Worm (Caenorhabditis elegans) whole organism, mixed stage, embryonic: Measurements from ENCODE around the gene F11C1.10.
A peak's percentile ranks its signal among the peaks of the same experiment; 100 is the strongest.

Source experiments
- blmp-1 ChIP-seq: fragments of 150-350 bp; optimal IDR thresholded peaks from 2 replicates; lab custom pipeline; 2014; ENCODE audit warnings: missing biosample characterization, missing genetic modification characterization
- ceh-39 ChIP-seq: fragments of 150-350 bp; optimal IDR thresholded peaks from 2 replicates; lab custom pipeline; 2014; ENCODE audit warnings: missing biosample characterization, missing genetic modification characterization
- ces-1 ChIP-seq: fragments of 150-350 bp; optimal IDR thresholded peaks from 2 replicates; lab custom pipeline; 2014; ENCODE audit warnings: missing biosample characterization, missing genetic modification reagents, missing genetic modification characterization
- elt-1 ChIP-seq: sonication (generic microtip); optimal IDR thresholded peaks from 2 replicates; lab custom pipeline; 2017; ENCODE audit warnings: missing genetic modification characterization, mild to moderate bottlenecking, missing compliant biosample characterization, antibody characterized with exemption, moderate library complexity, borderline replicate concordance; ENCODE audit not compliant: insufficient read depth
- elt-3 ChIP-seq: fragments of 150-350 bp; optimal IDR thresholded peaks from 2 replicates; lab custom pipeline; 2014; ENCODE audit warnings: missing biosample characterization, missing genetic modification characterization
- ham-2 ChIP-seq: fragments of 200-800 bp; sonication (Bioruptor generic); optimal IDR thresholded peaks from 2 replicates; lab custom pipeline; 2018; ENCODE audit warnings: mild to moderate bottlenecking, missing genetic modification characterization, missing compliant biosample characterization
- hlh-1 ChIP-seq: fragments of 150-350 bp; optimal IDR thresholded peaks from 2 replicates; lab custom pipeline; 2014; ENCODE audit warnings: missing biosample characterization, missing genetic modification reagents, missing genetic modification characterization
- lin-13 ChIP-seq: fragments of 150-350 bp; optimal IDR thresholded peaks from 2 replicates; lab custom pipeline; 2014; ENCODE audit warnings: missing biosample characterization, missing genetic modification characterization
- mab-5 ChIP-seq: fragments of 150-350 bp; optimal IDR thresholded peaks from 2 replicates; lab custom pipeline; 2014; ENCODE audit warnings: missing biosample characterization, missing genetic modification characterization
- mls-2 ChIP-seq: sonication (generic microtip); optimal IDR thresholded peaks from 2 replicates; lab custom pipeline; 2016; ENCODE audit warnings: mild to moderate bottlenecking, missing genetic modification characterization, moderate library complexity, missing compliant biosample characterization
- nhr-2 ChIP-seq: fragments of 150-350 bp; optimal IDR thresholded peaks from 2 replicates; lab custom pipeline; 2014; ENCODE audit warnings: missing biosample characterization, missing genetic modification characterization
- sem-2 ChIP-seq: fragments of 200-800 bp; sonication (Bioruptor generic); optimal IDR thresholded peaks from 2 replicates; lab custom pipeline; 2018; ENCODE audit warnings: mild to moderate bottlenecking, missing genetic modification characterization, missing compliant biosample characterization
- unc-120 ChIP-seq: sonication (generic microtip); optimal IDR thresholded peaks from 2 replicates; lab custom pipeline; 2017; ENCODE audit warnings: missing genetic modification characterization, missing compliant biosample characterization; ENCODE audit not compliant: poor library complexity, severe bottlenecking
- unc-39 ChIP-seq: fragments of 150-350 bp; optimal IDR thresholded peaks from 2 replicates; lab custom pipeline; 2014; ENCODE audit warnings: missing biosample characterization, missing genetic modification characterization
- unc-62 ChIP-seq: fragments of 150-350 bp; optimal IDR thresholded peaks from 2 replicates; lab custom pipeline; 2014; ENCODE audit warnings: missing biosample characterization, missing genetic modification reagents, missing genetic modification characterization
- zip-8 ChIP-seq: fragments of 150-350 bp; optimal IDR thresholded peaks from 2 replicates; lab custom pipeline; 2014; ENCODE audit warnings: missing biosample characterization, missing genetic modification characterization

Gene F11C1.10

DNA sequence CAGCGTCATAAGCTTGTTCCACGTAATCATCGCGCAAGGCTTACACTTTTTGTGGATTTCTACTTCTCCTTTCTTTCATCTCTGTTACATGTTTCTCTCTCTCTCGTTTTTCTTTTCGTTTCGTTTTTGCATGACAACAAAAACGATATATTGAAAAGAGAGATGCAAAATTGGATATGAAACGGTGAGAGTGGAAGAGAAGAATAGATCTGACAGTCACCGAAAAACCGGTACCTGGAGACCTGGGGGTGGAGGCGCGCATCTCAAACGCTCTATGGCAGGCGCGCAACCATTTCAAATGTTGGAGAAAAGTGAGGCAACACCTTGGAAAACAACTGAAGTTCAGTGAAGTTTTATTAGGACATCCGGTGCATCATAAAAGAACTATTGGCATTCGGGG, 32.8 kb downstream of the F11C1.10 start:
- TF ChIP-seq blmp-1 (tag; lab: Kevin White, UChicago): peak; percentile 35
- TF ChIP-seq ceh-39 (tag; lab: Kevin White, UChicago): no peak
- no peak for TF ChIP-seq elt-3 (tag; lab: Kevin White, UChicago)

DNA sequence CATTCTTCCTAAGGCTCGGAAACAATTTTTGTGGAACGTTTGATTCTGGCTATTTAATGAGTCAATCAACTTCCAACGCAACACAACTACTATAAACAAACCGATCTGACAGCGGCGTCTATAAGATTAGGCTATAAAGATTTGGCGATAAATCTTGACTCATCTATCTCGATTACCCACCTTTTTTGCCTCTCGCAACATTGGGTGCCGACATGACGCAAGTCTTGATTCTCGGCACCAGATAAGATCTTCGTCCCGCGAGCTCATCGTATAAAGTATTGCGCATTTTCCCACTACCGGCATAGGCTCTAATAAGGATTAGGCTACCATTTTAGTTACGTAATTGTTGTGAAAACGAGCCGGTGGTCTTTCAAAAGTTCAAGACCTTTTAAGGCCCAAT, 35.0 kb downstream of the F11C1.10 start:
- TF ChIP-seq hlh-1 (no peak), lin-13 (no peak), elt-3 (tag; lab: Kevin White, UChicago) (no peak), unc-62 (GFP tag; lab: Kevin White, UChicago) (peak; percentile 54), zip-8 (tag; lab: Kevin White, UChicago) (peak; percentile 83), ham-2 (no peak), nhr-2 (tag; lab: Kevin White, UChicago) (peak; percentile 86), unc-39 (no peak), elt-1 (tag; lab: Kevin White, UChicago) (peak; percentile 96)
- TF ChIP-seq, all 35 proteins: peak for 4

ce11 chrX:13014341-13014740, 37.5 kb downstream of the F11C1.10 start:
- TF ChIP-seq hlh-1 (no peak), elt-3 (tag; lab: Kevin White, UChicago) (no peak), ceh-39 (tag; lab: Kevin White, UChicago) (no peak), sem-2 (GFP tag; lab: Kevin White, UChicago) (no peak), mab-5 (tag; lab: Kevin White, UChicago) (no peak), unc-120 (tag; lab: Kevin White, UChicago) (no peak), mls-2 (tag; lab: Kevin White, UChicago) (no peak), blmp-1 (tag; lab: Kevin White, UChicago) (no peak)

- no peak for TF ChIP-seq elt-1 (tag; lab: Kevin White, UChicago)
Measured at ce11 chrX:13016290-13016689, 39.4 kb downstream of the F11C1.10 start.

DNA sequence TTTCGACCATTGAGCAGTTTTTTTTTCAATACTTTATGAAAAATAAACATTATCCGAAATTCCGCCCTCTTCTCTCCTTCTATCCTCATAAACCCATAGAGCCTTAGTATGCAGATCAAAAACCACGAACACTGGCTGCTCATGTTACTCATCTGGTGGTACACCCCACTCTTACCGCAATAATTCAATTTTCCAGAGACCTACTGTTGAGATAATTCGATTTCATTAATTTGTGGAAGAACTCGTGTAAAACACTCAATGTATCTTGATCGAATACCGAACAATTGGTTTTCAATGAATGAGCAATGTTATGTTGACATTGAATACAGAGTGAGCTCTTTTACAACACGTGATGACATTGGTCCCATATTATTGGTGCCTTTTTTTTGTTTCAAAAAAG, 44.6 kb downstream of the F11C1.10 start:
- TF ChIP-seq unc-62 (GFP tag; lab: Kevin White, UChicago) (no peak), ces-1 (GFP tag; lab: Kevin White, UChicago) (peak; percentile 85)
